Fruit fly (Drosophila melanogaster) whole organism, embryonic: ENCODE measurements around the gene Pig1.

Experiments
- Atf3 ChIP-seq: fragments of 200-800 bp; sonication (Bioruptor generic); optimal IDR thresholded peaks from 3 replicates; lab custom pipeline; 2016; ENCODE audit warnings: missing biosample characterization, missing genetic modification characterization
- C15 ChIP-seq: fragments of 200-800 bp; sonication (Bioruptor generic); IDR thresholded peaks from 3 replicates; pipeline ENCODE4 v1.3.6; 2022; ENCODE audit warnings: missing biosample characterization, missing genetic modification characterization
- CG10565 ChIP-seq: fragments of 200-800 bp; sonication (Bioruptor generic); optimal IDR thresholded peaks from 3 replicates; lab custom pipeline; 2016; ENCODE audit warnings: missing biosample characterization, mild to moderate bottlenecking, missing genetic modification characterization
- CG11398 ChIP-seq: fragments of 200-800 bp; sonication (Bioruptor generic); optimal IDR thresholded peaks from 2 replicates; lab custom pipeline; 2016; ENCODE audit warnings: missing biosample characterization, missing genetic modification characterization
- CG11504 ChIP-seq: fragments of 200-800 bp; sonication (Bioruptor generic); optimal IDR thresholded peaks from 3 replicates; lab custom pipeline; 2019; ENCODE audit warnings: missing biosample characterization, mild to moderate bottlenecking, missing genetic modification characterization, moderate library complexity
- CG11723 ChIP-seq: fragments of 200-800 bp; sonication (Bioruptor generic); optimal IDR thresholded peaks from 2 replicates; lab custom pipeline; 2017; ENCODE audit warnings: missing biosample characterization, mild to moderate bottlenecking, missing genetic modification characterization
- CG12104 ChIP-seq: fragments of 200-800 bp; sonication (Bioruptor generic); optimal IDR thresholded peaks from 3 replicates; lab custom pipeline; 2016; ENCODE audit warnings: missing biosample characterization, missing genetic modification characterization
- CG14014 ChIP-seq: fragments of 200-800 bp; sonication (Bioruptor generic); IDR thresholded peaks from 2 replicates; pipeline ENCODE4 v1.3.6; 2022; ENCODE audit warnings: missing biosample characterization, missing genetic modification characterization
- CG1602 ChIP-seq: fragments of 200-800 bp; sonication (Bioruptor generic); optimal IDR thresholded peaks from 3 replicates; lab custom pipeline; 2016; ENCODE audit warnings: missing biosample characterization, missing genetic modification characterization
- CG17359 ChIP-seq: fragments of 200-800 bp; sonication (Bioruptor generic); optimal IDR thresholded peaks from 3 replicates; lab custom pipeline; 2018; ENCODE audit warnings: missing biosample characterization, mild to moderate bottlenecking, missing genetic modification characterization, moderate library complexity
- CG18619 ChIP-seq: fragments of 200-800 bp; sonication (Bioruptor generic); optimal IDR thresholded peaks from 3 replicates; lab custom pipeline; 2017; ENCODE audit warnings: missing biosample characterization, mild to moderate bottlenecking, missing genetic modification characterization
- CG2889 ChIP-seq: fragments of 200-800 bp; sonication (Bioruptor generic); IDR thresholded peaks from 3 replicates; pipeline ENCODE4 v1.3.6; 2022; ENCODE audit warnings: missing biosample characterization, missing genetic modification characterization
- CG31224 ChIP-seq: fragments of 200-800 bp; sonication (Bioruptor generic); IDR thresholded peaks from 2 replicates; pipeline ENCODE4 v1.3.6; 2022; ENCODE audit warnings: missing biosample characterization, missing genetic modification characterization
- CG31441 ChIP-seq: fragments of 200-800 bp; sonication (Bioruptor generic); IDR thresholded peaks from 2 replicates; pipeline ENCODE4 v1.3.6; 2022; ENCODE audit warnings: missing biosample characterization, missing genetic modification characterization
- CG34376 ChIP-seq: fragments of 200-800 bp; sonication (Bioruptor generic); optimal IDR thresholded peaks from 2 replicates; lab custom pipeline; 2018; ENCODE audit warnings: missing biosample characterization, mild to moderate bottlenecking, missing genetic modification characterization
- CG4360 ChIP-seq: fragments of 200-800 bp; sonication (Bioruptor generic); IDR thresholded peaks from 2 replicates; pipeline ENCODE4 v1.3.6; 2022; ENCODE audit warnings: missing biosample characterization, missing genetic modification characterization
- CG6175 ChIP-seq: fragments of 200-800 bp; sonication (Bioruptor generic); IDR thresholded peaks from 3 replicates; pipeline ENCODE4 v1.3.6; 2022; ENCODE audit warnings: missing biosample characterization, missing genetic modification characterization
- CG6254 ChIP-seq: fragments of 200-800 bp; sonication (Bioruptor generic); optimal IDR thresholded peaks from 3 replicates; lab custom pipeline; 2017; ENCODE audit warnings: mild to moderate bottlenecking, missing biosample characterization, missing genetic modification reagents, missing genetic modification characterization
- CG7786 ChIP-seq: fragments of 200-800 bp; sonication (Bioruptor generic); optimal IDR thresholded peaks from 2 replicates; lab custom pipeline; 2016; ENCODE audit warnings: missing biosample characterization, missing genetic modification characterization
- CTCF ChIP-seq: fragments of 200-800 bp; sonication (Bioruptor generic); optimal IDR thresholded peaks from 2 replicates; lab custom pipeline; 2017; ENCODE audit warnings: missing biosample characterization, mild to moderate bottlenecking, missing genetic modification characterization, moderate library complexity
- Chrac-16 ChIP-seq: fragments of 200-800 bp; sonication (Bioruptor generic); optimal IDR thresholded peaks from 3 replicates; lab custom pipeline; 2016; ENCODE audit warnings: missing biosample characterization, missing genetic modification characterization
- Dad ChIP-seq: fragments of 200-800 bp; sonication (Bioruptor generic); optimal IDR thresholded peaks from 3 replicates; lab custom pipeline; 2016; ENCODE audit warnings: missing biosample characterization, missing genetic modification characterization
- H15 ChIP-seq: fragments of 200-800 bp; sonication (Bioruptor generic); IDR thresholded peaks from 3 replicates; pipeline ENCODE4 v1.3.6; 2022; ENCODE audit warnings: missing biosample characterization, missing genetic modification characterization
- HmgD ChIP-seq: fragments of 200-800 bp; sonication (Bioruptor generic); optimal IDR thresholded peaks from 3 replicates; lab custom pipeline; 2016; ENCODE audit warnings: missing biosample characterization, missing genetic modification characterization
- Hmr ChIP-seq: fragments of 200-800 bp; sonication (Bioruptor generic); optimal IDR thresholded peaks from 3 replicates; lab custom pipeline; 2017; ENCODE audit warnings: mild to moderate bottlenecking, missing biosample characterization, missing genetic modification reagents, missing genetic modification characterization
- Hmx ChIP-seq: fragments of 200-800 bp; sonication (Bioruptor generic); optimal IDR thresholded peaks from 2 replicates; lab custom pipeline; 2016; ENCODE audit warnings: missing biosample characterization, missing genetic modification characterization
- Jarid2 ChIP-seq: fragments of 200-800 bp; sonication (Bioruptor generic); optimal IDR thresholded peaks from 3 replicates; lab custom pipeline; 2017; ENCODE audit warnings: mild to moderate bottlenecking, missing biosample characterization, missing genetic modification reagents, missing genetic modification characterization
- Mad ChIP-seq: fragments of 200-800 bp; sonication (Bioruptor generic); optimal IDR thresholded peaks from 2 replicates; lab custom pipeline; 2016; ENCODE audit warnings: missing biosample characterization, missing genetic modification characterization
- NfI ChIP-seq: fragments of 200-800 bp; sonication (Bioruptor generic); optimal IDR thresholded peaks from 3 replicates; lab custom pipeline; 2018; ENCODE audit warnings: missing biosample characterization, mild to moderate bottlenecking, missing genetic modification characterization, moderate library complexity
- Sry-β ChIP-seq: fragments of 200-800 bp; sonication (Bioruptor generic); optimal IDR thresholded peaks from 2 replicates; lab custom pipeline; 2018; ENCODE audit warnings: missing biosample characterization, mild to moderate bottlenecking, missing genetic modification characterization, moderate library complexity
- ara ChIP-seq: fragments of 200-800 bp; sonication (Bioruptor generic); IDR thresholded peaks from 2 replicates; pipeline ENCODE4 v1.3.6; 2022; ENCODE audit warnings: missing biosample characterization, missing genetic modification characterization
- br ChIP-seq: fragments of >200 bp; optimal IDR thresholded peaks from 2 replicates; lab custom pipeline; 2017
- eve ChIP-seq, 2 experiments: fragments of >200 bp; optimal IDR thresholded peaks; 2 replicates each; lab custom pipeline; 2017; ENCODE audit warnings: missing biosample characterization in 2 of 2, missing genetic modification characterization in 2 of 2
- gcm2 ChIP-seq: fragments of 200-800 bp; sonication (Bioruptor generic); optimal IDR thresholded peaks from 2 replicates; lab custom pipeline; 2016; ENCODE audit warnings: missing biosample characterization, missing genetic modification characterization
- gsb-n ChIP-seq: fragments of 200-800 bp; sonication (Bioruptor generic); optimal IDR thresholded peaks from 3 replicates; lab custom pipeline; 2018; ENCODE audit warnings: missing biosample characterization, mild to moderate bottlenecking, missing genetic modification characterization
- h ChIP-seq: fragments of >200 bp; optimal IDR thresholded peaks from 2 replicates; lab custom pipeline; 2017
- ham ChIP-seq: fragments of 200-800 bp; sonication (Bioruptor generic); IDR thresholded peaks from 2 replicates; pipeline ENCODE4 v1.3.6; 2022; ENCODE audit warnings: missing biosample characterization, missing genetic modification characterization
- lmd ChIP-seq: fragments of 200-800 bp; sonication (Bioruptor generic); IDR thresholded peaks from 2 replicates; pipeline ENCODE4 v1.3.6; 2022; ENCODE audit warnings: missing biosample characterization, missing genetic modification characterization
- p53 ChIP-seq: fragments of 200-800 bp; sonication (Bioruptor generic); optimal IDR thresholded peaks from 2 replicates; lab custom pipeline; 2016; ENCODE audit warnings: missing biosample characterization, missing genetic modification characterization
- psq ChIP-seq: fragments of 200-800 bp; sonication (Bioruptor generic); optimal IDR thresholded peaks from 2 replicates; lab custom pipeline; 2017; ENCODE audit warnings: missing biosample characterization, missing genetic modification characterization
- ro ChIP-seq: fragments of 200-800 bp; sonication (Bioruptor generic); IDR thresholded peaks from 2 replicates; pipeline ENCODE4 v1.3.6; 2022; ENCODE audit warnings: missing biosample characterization, missing genetic modification characterization
- sob ChIP-seq: fragments of 200-800 bp; sonication (Bioruptor generic); IDR thresholded peaks from 2 replicates; pipeline ENCODE4 v1.3.6; 2022; ENCODE audit warnings: missing biosample characterization, missing genetic modification characterization
- stwl ChIP-seq: fragments of 200-800 bp; sonication (Bioruptor generic); optimal IDR thresholded peaks from 3 replicates; lab custom pipeline; 2018; ENCODE audit warnings: missing biosample characterization, mild to moderate bottlenecking, missing genetic modification characterization, moderate library complexity
- tio ChIP-seq: fragments of 200-800 bp; sonication (Bioruptor generic); optimal IDR thresholded peaks from 2 replicates; lab custom pipeline; 2017; ENCODE audit warnings: missing biosample characterization, missing genetic modification characterization, inconsistent platforms
- zen2 ChIP-seq: fragments of 200-800 bp; sonication (Bioruptor generic); IDR thresholded peaks from 3 replicates; pipeline ENCODE4 v1.3.6; 2022; ENCODE audit warnings: missing biosample characterization, missing genetic modification characterization; ENCODE audit not compliant: partially characterized antibody

Pig1 gene

dm6 chrX:3294816-3295466 is 45.9 kb upstream of the Pig1 start (continued):
- TF ChIP-seq stwl (tag; lab: Kevin White, UChicago): peak; percentile 21
- TF ChIP-seq CG31224 (GFP tag; lab: Robert Waterston, UW): peak; percentile 95
- TF ChIP-seq CG11398 (GFP tag; lab: Kevin White, UChicago): peak; percentile 97
- peak; percentile 91 for TF ChIP-seq CG6254 (GFP tag; lab: Kevin White, UChicago)
- TF ChIP-seq CG6175 (GFP tag; lab: Robert Waterston, UW): peak; percentile 93
- TF ChIP-seq zen2 (GFP tag; lab: Robert Waterston, UW): no peak
- TF ChIP-seq CG7786 (GFP tag; lab: Kevin White, UChicago): peak; percentile 98
- peak; percentile 93 for TF ChIP-seq CG12104 (GFP tag; lab: Kevin White, UChicago)
- peak; percentile 91 for TF ChIP-seq gsb-n
- TF ChIP-seq Atf3 (GFP tag; lab: Kevin White, UChicago): peak; percentile 97
- TF ChIP-seq h (lab: Kevin White, UChicago): no peak
- no peak for TF ChIP-seq br
- peak; percentile 95 for TF ChIP-seq ara (GFP tag; lab: Robert Waterston, UW)
- TF ChIP-seq CG11504 (tag; lab: Kevin White, UChicago): peak; percentile 96
- peak; percentile 90 for TF ChIP-seq CG11723
- TF ChIP-seq H15 (GFP tag; lab: Robert Waterston, UW): peak; percentile 96
- peak; percentile 97 for TF ChIP-seq Mad (GFP tag; lab: Kevin White, UChicago)
- peak; percentile 87 for TF ChIP-seq Jarid2 (GFP tag; lab: Kevin White, UChicago)
- peak; percentile 67 for TF ChIP-seq CG4360
- peak in 1 of 2 experiments; percentile 99 for TF ChIP-seq eve (GFP tag; optimal IDR thresholded peaks at IDR 0.05; lab: Kevin White, UChicago)
- peak; percentile 96 for TF ChIP-seq tio (GFP tag; lab: Kevin White, UChicago)
- TF ChIP-seq Hmr (GFP tag; lab: Kevin White, UChicago): peak; percentile 98
- TF ChIP-seq psq (GFP tag; lab: Kevin White, UChicago): peak; percentile 81
- peak; percentile 98 for TF ChIP-seq lmd
- peak; percentile 98 for TF ChIP-seq sob
- TF ChIP-seq Dad: peak; percentile 97
- TF ChIP-seq Chrac-16: peak; percentile 97
- peak; percentile 82 for TF ChIP-seq CG10565 (GFP tag; lab: Kevin White, UChicago)
- peak; percentile 96 for TF ChIP-seq p53 (GFP tag; lab: Kevin White, UChicago)
- TF ChIP-seq CG31441: peak; percentile 98
- peak; percentile 47 for TF ChIP-seq Sry-β
- peak; percentile 98 for TF ChIP-seq NfI (GFP tag; lab: Kevin White, UChicago)
- peak; percentile 91 for TF ChIP-seq C15 (GFP tag; lab: Robert Waterston, UW)
- peak; percentile 89 for TF ChIP-seq CG34376 (GFP tag; lab: Kevin White, UChicago)
- peak; percentile 64 for TF ChIP-seq CTCF (GFP tag; lab: Kevin White, UChicago)
- TF ChIP-seq ro (GFP tag; lab: Robert Waterston, UW): peak; percentile 86
- TF ChIP-seq CG2889 (GFP tag; lab: Robert Waterston, UW): peak; percentile 96
- TF ChIP-seq HmgD: peak; percentile 98
- TF ChIP-seq CG14014 (GFP tag; lab: Robert Waterston, UW): peak; percentile 97
- TF ChIP-seq CG18619 (GFP tag; lab: Kevin White, UChicago): peak; percentile 96
- TF ChIP-seq Hmx: peak; percentile 92
- peak; percentile 97 for TF ChIP-seq CG1602 (GFP tag; lab: Kevin White, UChicago)
- TF ChIP-seq gcm2 (GFP tag; lab: Kevin White, UChicago): peak; percentile 94
- peak; percentile 87 for TF ChIP-seq ham (GFP tag; lab: Robert Waterston, UW)
- peak; percentile 98 for TF ChIP-seq CG17359 (tag; lab: Kevin White, UChicago)
- TF ChIP-seq, all 482 proteins: peak for 430
